Worm (Caenorhabditis elegans) whole organism, L2 larva: ENCODE data around the gene M01B2.10.

Experiments
- alr-1 ChIP-seq: fragments of 150-350 bp; optimal IDR thresholded peaks from 2 replicates; lab custom pipeline; 2014; ENCODE audit warnings: missing biosample characterization, missing genetic modification characterization
- aly-2 ChIP-seq: fragments of 150-350 bp; optimal IDR thresholded peaks from 2 replicates; lab custom pipeline; 2014; ENCODE audit warnings: missing biosample characterization, missing genetic modification characterization
- elt-3 ChIP-seq: sonication (generic microtip); optimal IDR thresholded peaks from 2 replicates; lab custom pipeline; 2017; ENCODE audit warnings: missing biosample characterization, missing genetic modification characterization
- nhr-77 ChIP-seq: fragments of 150-350 bp; optimal IDR thresholded peaks from 2 replicates; lab custom pipeline; 2014; ENCODE audit warnings: missing biosample characterization, missing genetic modification characterization
- skn-1 ChIP-seq: sonication (generic microtip); optimal IDR thresholded peaks from 2 replicates; lab custom pipeline; 2017; ENCODE audit warnings: missing biosample characterization, missing genetic modification characterization
- sma-3 ChIP-seq: sonication (generic microtip); optimal IDR thresholded peaks from 2 replicates; lab custom pipeline; 2016; ENCODE audit warnings: missing genetic modification reagents, missing genetic modification characterization, missing compliant biosample characterization
- sma-9 ChIP-seq, 2 experiments: fragments of 150-350 bp in 1 of 2; sonication (generic microtip) in 1 of 2; optimal IDR thresholded peaks; 2 replicates each; lab custom pipeline; 2014 to 2016; ENCODE audit warnings: missing genetic modification characterization in 2 of 2, mild to moderate bottlenecking in 1 of 2, missing biosample characterization in 1 of 2, missing compliant biosample characterization in 1 of 2, missing genetic modification reagents in 1 of 2, moderate library complexity in 1 of 2
- unc-39 ChIP-seq: fragments of 150-350 bp; optimal IDR thresholded peaks from 2 replicates; lab custom pipeline; 2014; ENCODE audit warnings: missing biosample characterization, missing genetic modification characterization
- ztf-1 ChIP-seq: fragments of 200-800 bp; sonication (Bioruptor generic); conservative IDR thresholded peaks from 2 replicates; pipeline ENCODE4 v1.3.6; 2022; ENCODE audit warnings: missing genetic modification characterization, missing compliant biosample characterization
- ztf-11 ChIP-seq: sonication (generic microtip); optimal IDR thresholded peaks from 2 replicates; lab custom pipeline; 2017; ENCODE audit warnings: missing biosample characterization, missing genetic modification characterization
- ztf-4 ChIP-seq: fragments of 150-350 bp; optimal IDR thresholded peaks from 2 replicates; lab custom pipeline; 2014; ENCODE audit warnings: missing biosample characterization, missing genetic modification characterization

DNA sequence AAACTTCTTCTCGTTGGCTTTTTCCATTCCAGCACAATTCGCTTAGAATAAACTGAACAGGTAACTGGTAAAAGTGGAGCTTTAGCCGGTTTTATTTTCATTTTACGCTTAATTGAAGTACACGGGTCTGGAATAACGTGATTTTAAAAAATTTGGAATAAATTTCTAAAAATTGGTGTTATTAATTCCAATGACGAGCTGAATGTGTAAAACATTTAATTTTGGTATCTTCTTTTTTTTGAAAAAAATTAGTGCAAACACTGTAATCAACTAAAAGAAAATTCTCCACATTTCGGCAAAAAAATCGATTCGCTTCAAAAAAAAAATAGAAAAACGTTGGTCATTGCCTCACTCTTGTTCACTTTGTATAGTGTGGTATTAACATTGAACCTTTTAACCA lies 10.0 kb upstream of the M01B2.10 start, which contains the start of gene T10H4.4:
- TF ChIP-seq ztf-1 (GFP tag; lab: Robert Waterston, UW) (no peak), sma-9 (GFP tag; optimal IDR thresholded peaks at IDR 0.05; lab: Kevin White, UChicago) (no peak), sma-9 (tag; optimal IDR thresholded peaks at IDR 0.05; lab: Kevin White, UChicago) (no peak), alr-1 (tag; lab: Kevin White, UChicago) (no peak), nhr-77 (tag; lab: Kevin White, UChicago) (no peak), aly-2 (no peak), ztf-4 (no peak), skn-1 (tag; lab: Kevin White, UChicago) (no peak), elt-3 (tag; lab: Kevin White, UChicago) (no peak), ztf-11 (tag; lab: Kevin White, UChicago) (no peak), unc-39 (no peak), sma-3 (GFP tag; lab: Kevin White, UChicago) (no peak)
